Worm (Caenorhabditis elegans) whole organism, L2 larva: ENCODE measurements around the gene rpn-12.

Experiments
- nhr-23 ChIP-seq: fragments of 150-350 bp; optimal IDR thresholded peaks from 2 replicates; lab custom pipeline; 2014; ENCODE audit warnings: missing biosample characterization, missing genetic modification reagents, missing genetic modification characterization
- nhr-77 ChIP-seq: fragments of 150-350 bp; optimal IDR thresholded peaks from 2 replicates; lab custom pipeline; 2014; ENCODE audit warnings: missing biosample characterization, missing genetic modification characterization
- ztf-4 ChIP-seq: fragments of 150-350 bp; optimal IDR thresholded peaks from 2 replicates; lab custom pipeline; 2014; ENCODE audit warnings: missing biosample characterization, missing genetic modification characterization

DNA sequence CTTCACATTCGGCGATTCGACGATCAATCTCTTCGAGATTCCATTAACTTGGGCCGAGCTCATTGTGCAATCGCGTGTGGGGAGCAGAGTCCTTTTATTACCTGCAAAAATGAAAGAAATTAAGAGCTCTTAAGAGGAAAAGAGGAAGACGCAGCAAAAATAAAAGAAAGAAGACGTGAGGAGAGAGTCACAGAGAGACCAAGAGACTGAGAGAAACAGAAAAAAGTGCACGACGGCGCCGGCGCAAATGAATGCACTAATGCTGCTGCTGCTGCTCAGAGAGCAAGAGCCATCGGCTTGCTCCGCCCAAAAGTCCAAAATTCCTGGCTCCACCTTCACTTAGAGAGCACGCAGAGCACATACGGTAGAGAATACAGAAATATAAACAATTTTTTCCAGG, 47.3 kb downstream of the rpn-12 start, which contains the start of gene inos-1:
- TF ChIP-seq nhr-23 (tag; lab: Kevin White, UChicago), result no peak
- TF ChIP-seq ztf-4 (tag; lab: Kevin White, UChicago), result no peak
- TF ChIP-seq nhr-77 (tag; lab: Kevin White, UChicago), result no peak
